Fruit fly (Drosophila melanogaster) Kc167 (cell line): Measurements from ENCODE around the gene dnc.

ENCODE experiments used
- Myc ChIP-seq: fragments of >200 bp; optimal IDR thresholded peaks from 2 replicates; lab custom pipeline; 2017; ENCODE audit warnings: missing external identifiers
- Sin3A ChIP-seq: fragments of >200 bp; optimal IDR thresholded peaks from 2 replicates; lab custom pipeline; 2018; ENCODE audit warnings: missing external identifiers
- h ChIP-seq: fragments of >200 bp; optimal IDR thresholded peaks from 3 replicates; lab custom pipeline; 2018; ENCODE audit warnings: missing external identifiers

- TF ChIP-seq h (lab: Kevin White, UChicago): no peak
- no peak for TF ChIP-seq Sin3A (lab: Kevin White, UChicago)
- no peak for TF ChIP-seq Myc
These were observed 12.9 kb downstream of the dnc start for dm6 chrX:3189155-3189554.
